Fruit fly (Drosophila melanogaster): ENCODE measurements around the gene CG43630.

DNA sequence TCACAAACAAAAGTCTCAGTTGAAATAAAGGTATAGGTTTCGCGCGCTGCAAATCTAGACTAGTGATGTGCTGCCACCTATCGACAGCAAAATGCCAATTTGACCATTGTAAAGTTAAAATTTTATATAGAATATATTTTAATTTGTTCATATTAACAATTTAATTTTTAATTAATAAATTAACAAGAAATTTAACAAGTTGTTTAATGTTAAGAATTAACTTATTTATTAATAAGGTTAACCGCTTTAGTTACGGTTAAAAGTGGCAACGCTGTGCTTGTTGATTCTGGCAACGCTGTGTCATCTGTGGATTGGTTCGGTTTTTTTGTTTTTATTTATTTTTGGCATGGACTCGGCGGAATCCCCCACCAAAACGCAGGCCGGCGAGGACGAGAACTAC is 45.7 kb downstream of the CG43630 start, which contains the start of gene Not10:
- TF ChIP-seq h (optimal IDR thresholded peaks at IDR 0.05) (no peak), insv (optimal IDR thresholded peaks at IDR 0.05) (no peak)
